Fruit fly (Drosophila melanogaster): ENCODE data around the gene Mip.

DNA sequence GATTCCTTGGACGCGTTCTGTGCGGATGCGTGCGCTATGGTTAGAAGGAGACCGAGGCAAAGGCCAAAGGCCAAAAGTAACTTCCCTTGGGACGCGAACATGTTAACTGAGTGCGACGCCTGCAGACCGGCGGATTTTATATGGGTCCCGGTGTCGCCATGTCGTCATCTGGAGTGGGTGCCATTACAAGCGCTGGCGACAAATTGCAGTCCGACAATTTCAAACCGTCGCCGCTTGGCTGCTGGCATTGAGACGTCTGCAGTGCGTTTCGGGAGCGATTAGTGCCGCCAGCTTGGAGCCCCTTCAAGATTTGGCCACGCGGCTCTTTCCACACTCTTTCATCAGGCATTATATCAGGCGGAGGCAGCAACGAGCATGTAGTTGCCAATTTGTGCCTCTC, 8.2 kb downstream of the Mip start, which contains the start of gene CG13727:
- TF ChIP-seq Pif1B (GFP tag; optimal IDR thresholded peaks at IDR 0.05) (no peak), CG14655 (GFP tag; optimal IDR thresholded peaks at IDR 0.05) (no peak), CG32121 (GFP tag; IDR thresholded peaks at IDR 0.05) (no peak), gl (tag; optimal IDR thresholded peaks at IDR 0.05) (no peak)
